Fruit fly (Drosophila melanogaster) whole organism: ENCODE results near the gene stg.

Experiments used
- CG8478 ChIP-seq: fragments of >200 bp; optimal IDR thresholded peaks from 2 replicates; lab custom pipeline; 2018; ENCODE audit warnings: inconsistent platforms
- Dll ChIP-seq: fragments of >200 bp; optimal IDR thresholded peaks from 2 replicates; lab custom pipeline; 2017
- pan ChIP-seq: fragments of >200 bp; optimal IDR thresholded peaks from 2 replicates; lab custom pipeline; 2017
- psq ChIP-seq: fragments of >200 bp; optimal IDR thresholded peaks from 2 replicates; lab custom pipeline; 2017
- usp ChIP-seq: fragments of >200 bp; optimal IDR thresholded peaks from 2 replicates; lab custom pipeline; 2017; ENCODE audit warnings: missing biosample characterization, missing genetic modification characterization, mixed read lengths

- TF ChIP-seq Dll: no peak
- no peak for TF ChIP-seq pan (lab: Kevin White, UChicago)
- no peak for TF ChIP-seq psq (lab: Kevin White, UChicago)
- TF ChIP-seq CG8478 (lab: Kevin White, UChicago): no peak
- TF ChIP-seq usp (GFP tag; lab: Kevin White, UChicago): no peak
These were observed 13.6 kb upstream of the stg start for dm6 chr3R:29269204-29269603.
